Worm (Caenorhabditis elegans) whole organism, L3 larva: ENCODE results near the gene fbxa-44.

Source experiments
- ama-1 ChIP-seq: fragments of 150-350 bp; optimal IDR thresholded peaks from 2 replicates; lab custom pipeline; 2018
- ceh-28 ChIP-seq: fragments of 150-350 bp; optimal IDR thresholded peaks from 2 replicates; lab custom pipeline; 2014; ENCODE audit warnings: missing biosample characterization, missing genetic modification reagents, missing genetic modification characterization
- egl-27 ChIP-seq: sonication (generic microtip); optimal IDR thresholded peaks from 4 replicates; lab custom pipeline; 2017; ENCODE audit warnings: missing biosample characterization, missing genetic modification reagents, missing genetic modification characterization
- jun-1 ChIP-seq: fragments of 150-350 bp; optimal IDR thresholded peaks from 2 replicates; lab custom pipeline; 2014; ENCODE audit warnings: missing biosample characterization, missing genetic modification reagents, missing genetic modification characterization
- pqm-1 ChIP-seq: fragments of 150-350 bp; optimal IDR thresholded peaks from 2 replicates; lab custom pipeline; 2017; ENCODE audit warnings: missing biosample characterization, missing genetic modification characterization, inconsistent platforms
- unc-62 ChIP-seq: fragments of 150-350 bp; sonication (generic microtip); optimal IDR thresholded peaks from 4 replicates; lab custom pipeline; 2014; ENCODE audit warnings: missing biosample characterization, missing genetic modification reagents, missing genetic modification characterization
- ztf-4 ChIP-seq: fragments of 150-350 bp; optimal IDR thresholded peaks from 2 replicates; lab custom pipeline; 2014; ENCODE audit warnings: missing biosample characterization, missing genetic modification characterization

ce11 chrV:16884744-16885143 lies 4.3 kb upstream of the fbxa-44 start, which contains the start of gene F09C6.13:
- TF ChIP-seq ceh-28 (tag; lab: Kevin White, UChicago) (no peak), jun-1 (tag; lab: Kevin White, UChicago) (no peak), ztf-4 (tag; lab: Kevin White, UChicago) (no peak), unc-62 (GFP tag; lab: Kevin White, UChicago) (no peak), ama-1 (lab: Kevin White, UChicago) (no peak), egl-27 (tag; lab: Kevin White, UChicago) (no peak), pqm-1 (tag; lab: Kevin White, UChicago) (no peak)
